Worm (Caenorhabditis elegans): ENCODE measurements around the gene irld-7.

DNA sequence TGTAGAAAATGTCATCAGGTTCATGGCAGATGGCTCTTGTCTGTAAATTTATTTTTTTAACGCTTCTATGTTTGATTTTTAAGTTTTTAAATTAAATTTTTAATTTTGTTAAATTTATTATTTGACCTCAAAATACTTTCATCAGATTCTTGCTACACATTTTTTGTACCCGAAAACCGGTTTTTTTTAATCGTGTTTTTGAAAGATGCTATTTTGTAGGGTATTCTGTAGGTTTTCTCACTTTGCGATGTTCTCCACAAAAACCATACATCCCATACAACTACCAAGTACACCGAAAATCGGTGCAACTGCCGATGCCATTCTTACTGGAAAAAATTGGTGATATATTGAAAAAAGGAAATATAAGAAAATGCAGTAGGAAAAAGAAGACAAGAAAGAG lies 15.7 kb downstream of the irld-7 start, which contains the start of gene nstp-2:
- no peak for TF ChIP-seq lsy-2 (tag; optimal IDR thresholded peaks at IDR 0.05)
- no peak for TF ChIP-seq nhr-2 (tag; optimal IDR thresholded peaks at IDR 0.05)
- TF ChIP-seq unc-62 (GFP tag; optimal IDR thresholded peaks at IDR 0.05) = no peak
- TF ChIP-seq lin-13 (tag; optimal IDR thresholded peaks at IDR 0.05) = no peak
- TF ChIP-seq unc-120 (tag; optimal IDR thresholded peaks at IDR 0.05; ENCODE audit: poor library complexity, severe bottlenecking) = no peak
